Worm (Caenorhabditis elegans): ENCODE results near the gene D1005.4.

Gene D1005.4

DNA sequence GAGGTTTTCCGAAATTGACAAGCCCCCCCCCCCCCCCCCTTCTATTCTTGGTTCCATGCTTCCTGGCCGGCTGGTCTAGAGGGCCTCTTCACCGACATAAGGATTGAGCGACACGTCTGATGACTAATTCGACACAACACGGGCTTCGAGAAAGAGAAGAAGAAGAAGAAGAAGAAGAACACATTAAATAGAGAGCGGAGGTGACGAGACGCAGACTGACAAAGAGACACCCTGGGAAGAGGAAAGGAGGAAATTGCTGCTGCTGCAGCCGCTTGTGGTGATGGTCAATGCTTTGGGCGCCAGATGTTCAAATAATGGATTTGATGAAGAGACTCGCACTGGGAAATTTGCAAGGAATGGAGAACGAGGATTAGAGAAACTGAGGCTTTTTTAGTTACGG, 38.9 kb upstream of the D1005.4 start:
- TF ChIP-seq mep-1 (tag; optimal IDR thresholded peaks at IDR 0.05), result peak; percentile 45
- TF ChIP-seq ztf-11 (tag; optimal IDR thresholded peaks at IDR 0.05), result no peak
- no peak for TF ChIP-seq sem-2 (GFP tag; optimal IDR thresholded peaks at IDR 0.05)
- TF ChIP-seq elt-3 (tag; optimal IDR thresholded peaks at IDR 0.05), result no peak
- peak; percentile 61 for TF ChIP-seq cnd-1 (tag; optimal IDR thresholded peaks at IDR 0.05)
- no peak for TF ChIP-seq nhr-28 (tag; optimal IDR thresholded peaks at IDR 0.05)
- TF ChIP-seq M03D4.4 (tag; optimal IDR thresholded peaks at IDR 0.05), result peak; percentile 13
- TF ChIP-seq unc-62 (GFP tag; optimal IDR thresholded peaks at IDR 0.05), result peak; percentile 74
- TF ChIP-seq sptf-1 (tag; optimal IDR thresholded peaks at IDR 0.05), result no peak
- peak; percentile 77 for TF ChIP-seq ham-2 (GFP tag; optimal IDR thresholded peaks at IDR 0.05)
- peak; percentile 77 for TF ChIP-seq ces-1 (GFP tag; optimal IDR thresholded peaks at IDR 0.05)
- TF ChIP-seq hlh-1 (tag; optimal IDR thresholded peaks at IDR 0.05), result peak; percentile 45
- TF ChIP-seq unc-120 (tag; optimal IDR thresholded peaks at IDR 0.05; ENCODE audit: poor library complexity, severe bottlenecking), result peak; percentile 78
- peak; percentile 56 for TF ChIP-seq mls-2 (tag; optimal IDR thresholded peaks at IDR 0.05)
- no peak for TF ChIP-seq snpc-4 (tag; optimal IDR thresholded peaks at IDR 0.05)
- peak; percentile 77 for TF ChIP-seq lin-32 (GFP tag; optimal IDR thresholded peaks at IDR 0.05)

ce11 chrX:1523272-1523671, 37.7 kb upstream of the D1005.4 start:
- TF ChIP-seq lin-13 (tag; optimal IDR thresholded peaks at IDR 0.05), result no peak
- peak; percentile 47 for TF ChIP-seq hlh-1 (tag; optimal IDR thresholded peaks at IDR 0.05)
- TF ChIP-seq ces-1 (GFP tag; optimal IDR thresholded peaks at IDR 0.05), result peak; percentile 74

- TF ChIP-seq unc-120 (tag; optimal IDR thresholded peaks at IDR 0.05; ENCODE audit: poor library complexity, severe bottlenecking), result peak; percentile 68
- TF ChIP-seq flh-1 (GFP tag; optimal IDR thresholded peaks at IDR 0.05), result no peak
- no peak for TF ChIP-seq nhr-2 (tag; optimal IDR thresholded peaks at IDR 0.05)
- TF ChIP-seq unc-39 (tag; optimal IDR thresholded peaks at IDR 0.05), result no peak
- no peak for TF ChIP-seq elt-3 (tag; optimal IDR thresholded peaks at IDR 0.05)
- no peak for TF ChIP-seq sem-2 (GFP tag; optimal IDR thresholded peaks at IDR 0.05)
- TF ChIP-seq hlh-1 (tag; optimal IDR thresholded peaks at IDR 0.05), result peak; percentile 71
- TF ChIP-seq snpc-4 (tag; optimal IDR thresholded peaks at IDR 0.05), result no peak
- no peak for TF ChIP-seq ceh-83 (GFP tag; optimal IDR thresholded peaks at IDR 0.05)
- TF ChIP-seq zip-8 (tag; optimal IDR thresholded peaks at IDR 0.05), result no peak
- TF ChIP-seq ham-2 (GFP tag; optimal IDR thresholded peaks at IDR 0.05), result no peak
- TF ChIP-seq sptf-1 (tag; optimal IDR thresholded peaks at IDR 0.05), result peak; percentile 2
- peak; percentile 5 for TF ChIP-seq ces-1 (GFP tag; optimal IDR thresholded peaks at IDR 0.05)
- no peak for TF ChIP-seq pha-4 (tag; optimal IDR thresholded peaks at IDR 0.05)
- TF ChIP-seq unc-62 (GFP tag; optimal IDR thresholded peaks at IDR 0.05), result peak; percentile 1
Measured at ce11 chrX:1522068-1522467, 36.5 kb upstream of the D1005.4 start.

DNA sequence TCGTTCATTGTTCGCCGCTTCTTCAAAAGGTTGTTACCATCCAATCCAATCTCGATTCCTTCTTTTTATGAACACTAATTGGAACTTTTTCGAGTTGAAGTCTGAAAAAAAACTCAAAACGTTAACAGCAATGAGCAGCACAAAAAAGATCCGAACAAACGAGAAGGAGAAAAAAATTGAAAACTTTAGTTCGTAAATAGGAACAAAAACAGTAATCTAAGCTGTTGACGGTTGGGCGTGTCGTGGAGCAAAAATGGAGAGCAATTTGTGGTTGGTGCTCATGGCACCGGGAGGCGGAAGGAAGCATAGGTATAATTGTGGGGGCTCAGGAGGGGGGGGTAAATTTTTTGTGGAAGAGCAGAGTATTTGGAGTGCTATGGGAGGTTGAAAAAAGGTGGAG, 35.8 kb upstream of the D1005.4 start, which contains the start of gene toca-1:
toca-1 (minus strand) TSS at position 101 of the 400 bp plus-strand sequence.
- no peak for TF ChIP-seq drap-1 (GFP tag; optimal IDR thresholded peaks at IDR 0.05)
- TF ChIP-seq unc-39 (tag; optimal IDR thresholded peaks at IDR 0.05), result no peak
- no peak for TF ChIP-seq hlh-1 (tag; optimal IDR thresholded peaks at IDR 0.05)
- TF ChIP-seq ceh-43 (GFP tag; optimal IDR thresholded peaks at IDR 0.05), result no peak
- no peak for TF ChIP-seq nhr-2 (tag; optimal IDR thresholded peaks at IDR 0.05)
- no peak for TF ChIP-seq bed-3 (GFP tag; optimal IDR thresholded peaks at IDR 0.05)
- no peak for TF ChIP-seq nhr-12 (tag; optimal IDR thresholded peaks at IDR 0.05)

DNA sequence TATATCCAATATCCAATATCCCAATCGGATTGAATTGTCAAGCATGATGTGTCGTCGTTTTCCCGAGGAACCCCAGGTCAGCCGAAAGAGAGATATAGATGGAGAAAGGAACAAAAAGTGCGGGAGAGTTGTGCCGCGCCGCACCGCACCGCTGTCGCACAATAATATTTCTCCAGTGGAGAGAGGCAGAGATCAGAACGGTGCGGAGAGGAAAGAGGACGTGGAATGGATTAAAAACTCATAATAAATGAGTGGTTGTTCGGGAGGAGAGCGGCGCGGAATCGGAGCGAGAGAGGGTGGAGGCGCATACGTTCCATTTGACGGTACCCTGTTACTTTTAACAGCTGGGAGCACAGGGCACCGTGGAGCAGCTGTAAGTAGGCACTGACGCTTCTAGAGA, 31.9 kb upstream of the D1005.4 start:
- TF ChIP-seq lin-13 (tag; optimal IDR thresholded peaks at IDR 0.05) (no peak), unc-120 (tag; optimal IDR thresholded peaks at IDR 0.05; ENCODE audit: poor library complexity, severe bottlenecking) (peak; percentile 4)

- TF ChIP-seq unc-62 (GFP tag; optimal IDR thresholded peaks at IDR 0.05) (no peak), unc-39 (tag; optimal IDR thresholded peaks at IDR 0.05) (no peak)
Measured at ce11 chrX:1516574-1516973, 31.0 kb upstream of the D1005.4 start.

ce11 chrX:1513153-1513552, 27.5 kb upstream of the D1005.4 start:
- TF ChIP-seq sem-2 (GFP tag; optimal IDR thresholded peaks at IDR 0.05) (no peak), elt-3 (tag; optimal IDR thresholded peaks at IDR 0.05) (no peak), nhr-28 (tag; optimal IDR thresholded peaks at IDR 0.05) (no peak), unc-39 (tag; optimal IDR thresholded peaks at IDR 0.05) (no peak), lsy-2 (tag; optimal IDR thresholded peaks at IDR 0.05) (no peak), tbx-8 (GFP tag; optimal IDR thresholded peaks at IDR 0.05) (no peak), nhr-237 (tag; optimal IDR thresholded peaks at IDR 0.05) (no peak), bed-3 (GFP tag; optimal IDR thresholded peaks at IDR 0.05) (no peak), hlh-1 (tag; optimal IDR thresholded peaks at IDR 0.05) (no peak), mls-2 (tag; optimal IDR thresholded peaks at IDR 0.05) (no peak), mep-1 (tag; optimal IDR thresholded peaks at IDR 0.05) (no peak), snpc-4 (tag; optimal IDR thresholded peaks at IDR 0.05) (no peak), sptf-1 (tag; optimal IDR thresholded peaks at IDR 0.05) (no peak), ceh-83 (GFP tag; optimal IDR thresholded peaks at IDR 0.05) (no peak), nhr-12 (tag; optimal IDR thresholded peaks at IDR 0.05) (no peak), mab-5 (tag; optimal IDR thresholded peaks at IDR 0.05) (no peak), ces-1 (GFP tag; optimal IDR thresholded peaks at IDR 0.05) (no peak), M03D4.4 (tag; optimal IDR thresholded peaks at IDR 0.05) (no peak)

All from whole organism, mixed stage, embryonic.